Worm (Caenorhabditis elegans): Measurements from ENCODE around the gene isy-1.
A peak's percentile ranks its signal among the peaks of the same experiment; 100 is the strongest.

Gene isy-1

DNA sequence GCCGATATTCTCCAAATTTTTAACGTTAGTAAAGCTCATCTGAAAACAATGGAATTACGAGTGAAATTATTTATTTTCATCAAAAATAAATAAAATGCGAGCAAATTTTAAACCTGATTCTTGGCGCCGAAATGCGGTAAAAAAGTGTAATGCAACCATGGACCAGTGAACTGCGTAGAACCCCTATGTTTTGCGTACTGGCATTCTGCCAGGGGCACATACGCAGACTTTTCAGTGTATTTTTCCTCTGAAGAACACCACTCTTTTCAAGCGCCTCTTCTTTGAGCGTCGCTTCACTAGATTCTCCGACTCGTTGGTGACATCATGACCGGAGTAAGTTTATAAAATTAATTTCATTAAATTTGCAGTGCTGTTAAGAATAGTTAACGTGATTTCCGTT lies 35.0 kb downstream of the isy-1 start, which contains the start of the genes ctf-4 and eef-1G (continued):
- TF ChIP-seq ZK185.1 (tag; optimal IDR thresholded peaks at IDR 0.05; ENCODE audit: poor library complexity, severe bottlenecking), result peak; percentile 94
- TF ChIP-seq hrde-1 (tag; optimal IDR thresholded peaks at IDR 0.05; ENCODE audit: borderline replicate concordance), result no peak
- TF ChIP-seq madf-10 (tag; optimal IDR thresholded peaks at IDR 0.05), result peak; percentile 69
- TF ChIP-seq madf-8 (GFP tag; conservative IDR thresholded peaks at IDR 0.05), result peak; percentile 64
- peak; percentile 76 for TF ChIP-seq hsf-1 (GFP tag; IDR thresholded peaks at IDR 0.05)
- no peak for TF ChIP-seq F39B2.1 (GFP tag; IDR thresholded peaks at IDR 0.05)
- peak; percentile 87 for TF ChIP-seq let-526 (GFP tag; IDR thresholded peaks at IDR 0.05)
- TF ChIP-seq F23B12.7 (tag; optimal IDR thresholded peaks at IDR 0.05; ENCODE audit: insufficient read depth), result peak; percentile 97
- TF ChIP-seq repo-1 (tag; optimal IDR thresholded peaks at IDR 0.05), result peak; percentile 75
- no peak for TF ChIP-seq ama-1 (optimal IDR thresholded peaks at IDR 0.05)
- no peak for TF ChIP-seq ama-1 (GFP tag; optimal IDR thresholded peaks at IDR 0.05)
- no peak for TF ChIP-seq hlh-26 (GFP tag; conservative IDR thresholded peaks at IDR 0.05)
- peak; percentile 74 for TF ChIP-seq ztf-18 (tag; optimal IDR thresholded peaks at IDR 0.05)
- no peak for TF ChIP-seq T26A5.8 (tag; optimal IDR thresholded peaks at IDR 0.05)
- TF ChIP-seq madf-3 (GFP tag; IDR thresholded peaks at IDR 0.05), result peak; percentile 90
- TF ChIP-seq ceh-100 (GFP tag; IDR thresholded peaks at IDR 0.05), result peak; percentile 77
- peak; percentile 26 to 96 (median 60) for TF ChIP-seq lin-35 (GFP tag; optimal IDR thresholded peaks at IDR 0.05)
- TF ChIP-seq tlf-1 (GFP tag; optimal IDR thresholded peaks at IDR 0.05), result peak; percentile 93
- TF ChIP-seq B0261.1 (tag; optimal IDR thresholded peaks at IDR 0.05), result no peak
- no peak for TF ChIP-seq zfh-2 (GFP tag; conservative IDR thresholded peaks at IDR 0.05)
- peak; percentile 11 for TF ChIP-seq ets-4 (GFP tag; optimal IDR thresholded peaks at IDR 0.05)
- TF ChIP-seq lir-1 (GFP tag; conservative IDR thresholded peaks at IDR 0.05), result peak; percentile 75
- TF ChIP-seq aptf-3 (GFP tag; IDR thresholded peaks at IDR 0.05), result no peak
- no peak for TF ChIP-seq akir-1 (GFP tag; optimal IDR thresholded peaks at IDR 0.05)
- TF ChIP-seq Y53G8AR.9 (GFP tag; conservative IDR thresholded peaks at IDR 0.05), result peak; percentile 95
- peak; percentile 85 for TF ChIP-seq chd-7 (tag; optimal IDR thresholded peaks at IDR 0.05)
- TF ChIP-seq ztf-28 (GFP tag; IDR thresholded peaks at IDR 0.05), result no peak
- TF ChIP-seq egl-44 (GFP tag; IDR thresholded peaks at IDR 0.05), result peak; percentile 80; the same call in 1 of the 2 replicates
- no peak for TF ChIP-seq nhr-120 (GFP tag; IDR thresholded peaks at IDR 0.05)
- no peak for TF ChIP-seq lsy-27 (tag; optimal IDR thresholded peaks at IDR 0.05; ENCODE audit: borderline replicate concordance, insufficient read depth)
- no peak for TF ChIP-seq mel-28 (tag; optimal IDR thresholded peaks at IDR 0.05; ENCODE audit: borderline replicate concordance)
- 0 out of 2 replicates have a peak, but pooled peaks have one; percentile 62 for TF ChIP-seq cebp-2 (GFP tag; IDR thresholded peaks at IDR 0.05)
- peak; percentile 14 for TF ChIP-seq T07F8.4 (tag; optimal IDR thresholded peaks at IDR 0.05)
- TF ChIP-seq nfya-1 (tag; optimal IDR thresholded peaks at IDR 0.05; ENCODE audit: borderline replicate concordance, insufficient read depth), result no peak
- TF ChIP-seq aptf-2 (GFP tag; conservative IDR thresholded peaks at IDR 0.05), result 0 out of 2 replicates have a peak, but pooled peaks have one; percentile 7
- peak; percentile 74 for TF ChIP-seq F33H1.4 (GFP tag; IDR thresholded peaks at IDR 0.05)
- TF ChIP-seq D2030.7 (GFP tag; IDR thresholded peaks at IDR 0.05), result peak; percentile 82
- peak; percentile 83 for TF ChIP-seq atf-7 (tag; optimal IDR thresholded peaks at IDR 0.05)
- TF ChIP-seq snpc-1.3 (tag; optimal IDR thresholded peaks at IDR 0.05; ENCODE audit: insufficient read depth), result peak; percentile 88
- 0 out of 2 replicates have a peak, but pooled peaks have one; percentile 49 for TF ChIP-seq hmg-20 (GFP tag; IDR thresholded peaks at IDR 0.05)
- TF ChIP-seq lin-54 (GFP tag; optimal IDR thresholded peaks at IDR 0.05), result peak; percentile 95
- peak; percentile 78 for TF ChIP-seq somi-1 (GFP tag; optimal IDR thresholded peaks at IDR 0.05)
- TF ChIP-seq hlh-12 (tag; optimal IDR thresholded peaks at IDR 0.05), result no peak
- peak; percentile 61; the same call in 1 of the 2 replicates for TF ChIP-seq cebp-1 (GFP tag; IDR thresholded peaks at IDR 0.05)
- peak; percentile 88 for TF ChIP-seq cebp-1 (tag; optimal IDR thresholded peaks at IDR 0.05)
- peak; percentile 75 for TF ChIP-seq B0336.3 (GFP tag; IDR thresholded peaks at IDR 0.05)
- TF ChIP-seq nfya-2 (GFP tag; IDR thresholded peaks at IDR 0.05), result no peak
- no peak for TF ChIP-seq ccch-3 (GFP tag; optimal IDR thresholded peaks at IDR 0.05)

Data from whole organism, young adult.